Fruit fly (Drosophila melanogaster): ENCODE data around the gene atms.
A peak's percentile ranks its signal among the peaks of the same experiment; 100 is the strongest.

atms gene

DNA sequence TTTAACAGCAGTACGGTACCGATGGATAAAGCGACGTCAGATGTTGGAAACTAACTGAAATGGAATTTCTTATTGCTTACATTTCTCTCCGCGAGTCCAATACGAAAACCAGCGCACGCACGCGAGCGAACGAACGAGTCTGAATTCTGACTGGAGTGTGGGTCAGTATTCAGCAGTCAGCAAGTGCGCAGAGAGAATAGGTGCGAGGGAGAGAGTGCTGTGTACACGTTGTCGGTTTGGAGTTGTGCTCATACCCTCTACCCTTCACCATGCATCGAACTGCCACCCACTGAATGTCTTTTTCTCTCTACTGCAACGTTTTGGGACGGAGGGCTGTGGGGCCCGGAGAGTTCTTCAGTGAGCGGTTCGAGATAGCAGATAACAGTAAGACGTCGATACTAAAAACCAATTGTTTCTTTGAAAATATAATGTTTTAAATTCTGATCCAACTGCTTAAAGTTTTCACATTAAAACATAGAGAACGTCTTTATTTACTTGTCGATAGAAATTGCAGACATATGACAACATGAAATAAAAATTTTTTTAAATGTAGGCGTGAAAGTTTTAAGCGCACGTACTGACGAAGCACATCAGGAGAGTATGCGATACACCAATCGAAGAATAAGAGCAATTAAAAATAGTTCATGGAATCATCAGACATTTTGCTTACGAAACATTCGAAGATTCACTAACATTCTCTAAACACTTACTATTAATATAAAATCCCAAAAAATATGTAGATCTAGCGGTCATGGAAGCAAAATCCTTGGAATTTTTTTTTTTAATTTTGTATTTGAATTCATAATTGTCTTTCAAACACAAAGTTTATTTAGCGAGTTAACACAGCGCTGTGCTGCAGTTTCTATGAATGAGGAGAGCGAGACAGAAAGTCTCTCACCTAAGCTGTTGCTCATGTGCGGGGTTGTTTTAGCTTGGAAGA is 10.1 kb upstream of the atms start (continued):
- TF ChIP-seq pros (GFP tag; optimal IDR thresholded peaks at IDR 0.05) = peak; percentile 79
- peak; percentile 93 for TF ChIP-seq CG4424 (GFP tag; optimal IDR thresholded peaks at IDR 0.05)
- TF ChIP-seq CG4707 (GFP tag; optimal IDR thresholded peaks at IDR 0.05) = peak; percentile 11
- TF ChIP-seq CG17612 (GFP tag; IDR thresholded peaks at IDR 0.05) = no peak
- TF ChIP-seq CG11696 (GFP tag; IDR thresholded peaks at IDR 0.05) = no peak
- peak; percentile 60 for TF ChIP-seq vfl (GFP tag; optimal IDR thresholded peaks at IDR 0.05)
- TF ChIP-seq CG1792 (GFP tag; optimal IDR thresholded peaks at IDR 0.05) = peak; percentile 60
- peak; percentile 21 for TF ChIP-seq zen (tag; optimal IDR thresholded peaks at IDR 0.05)
- TF ChIP-seq CG30020 (tag; optimal IDR thresholded peaks at IDR 0.05) = peak; percentile 36
- TF ChIP-seq Mes4 (GFP tag; optimal IDR thresholded peaks at IDR 0.05) = peak; percentile 86
- TF ChIP-seq Nf-YC (tag; optimal IDR thresholded peaks at IDR 0.05) = peak; percentile 69
- peak; percentile 77 for TF ChIP-seq CG6813 (GFP tag; optimal IDR thresholded peaks at IDR 0.05)
- peak; percentile 82 for TF ChIP-seq CHES-1-like (GFP tag; optimal IDR thresholded peaks at IDR 0.05)
- peak; percentile 86 for TF ChIP-seq pnt (GFP tag; optimal IDR thresholded peaks at IDR 0.05)
- TF ChIP-seq sisA (GFP tag; IDR thresholded peaks at IDR 0.05) = no peak
- peak; percentile 72 for TF ChIP-seq cato (GFP tag; optimal IDR thresholded peaks at IDR 0.05; ENCODE audit: borderline replicate concordance)
- peak; percentile 83 for TF ChIP-seq CG3281 (GFP tag; optimal IDR thresholded peaks at IDR 0.05)
- peak; percentile 34 for TF ChIP-seq CG7928 (GFP tag; optimal IDR thresholded peaks at IDR 0.05)
- TF ChIP-seq CG1647 (GFP tag; optimal IDR thresholded peaks at IDR 0.05) = peak; percentile 67
- no peak for TF ChIP-seq psq (GFP tag; optimal IDR thresholded peaks at IDR 0.05)
- peak; percentile 89 for TF ChIP-seq pum (GFP tag; optimal IDR thresholded peaks at IDR 0.05)
- TF ChIP-seq CoRest (tag; optimal IDR thresholded peaks at IDR 0.05) = peak; percentile 94
- peak; percentile 66 for TF ChIP-seq CG12236 (GFP tag; optimal IDR thresholded peaks at IDR 0.05)
- peak; percentile 63 for TF ChIP-seq CG10431 (GFP tag; optimal IDR thresholded peaks at IDR 0.05)
- TF ChIP-seq knrl (GFP tag; IDR thresholded peaks at IDR 0.05; ENCODE audit: partially characterized antibody) = no peak
- peak; percentile 58 for TF ChIP-seq twi (tag; optimal IDR thresholded peaks at IDR 0.05)
- TF ChIP-seq CG2199 (GFP tag; IDR thresholded peaks at IDR 0.05) = no peak
- no peak for TF ChIP-seq CG7271 (tag; optimal IDR thresholded peaks at IDR 0.05)
- TF ChIP-seq abd-A (tag; optimal IDR thresholded peaks at IDR 0.05) = peak; percentile 63
- TF ChIP-seq vvl (GFP tag; IDR thresholded peaks at IDR 0.05) = no peak
- no peak for TF ChIP-seq CG7372 (GFP tag; IDR thresholded peaks at IDR 0.05)
- TF ChIP-seq unpg (GFP tag; optimal IDR thresholded peaks at IDR 0.05) = peak; percentile 66
- peak; percentile 33 for TF ChIP-seq Sry-β (GFP tag; optimal IDR thresholded peaks at IDR 0.05)
- peak; percentile 83 for TF ChIP-seq Asciz (GFP tag; optimal IDR thresholded peaks at IDR 0.05)
- peak; percentile 74 for TF ChIP-seq CG10267 (tag; optimal IDR thresholded peaks at IDR 0.05)
- no peak for TF ChIP-seq gsb (GFP tag; IDR thresholded peaks at IDR 0.05)
- peak; percentile 87 for TF ChIP-seq bab2 (GFP tag; optimal IDR thresholded peaks at IDR 0.05)
- peak; percentile 29 for TF ChIP-seq CG3065 (GFP tag; optimal IDR thresholded peaks at IDR 0.05)
- TF ChIP-seq ewg (GFP tag; optimal IDR thresholded peaks at IDR 0.05) = peak; percentile 86
- peak; percentile 28 for TF ChIP-seq CG12299 (tag; optimal IDR thresholded peaks at IDR 0.05)
- TF ChIP-seq Taf1 (GFP tag; IDR thresholded peaks at IDR 0.05) = no peak
- TF ChIP-seq Atf6 (GFP tag; IDR thresholded peaks at IDR 0.05) = no peak
- TF ChIP-seq btn (GFP tag; optimal IDR thresholded peaks at IDR 0.05) = peak; percentile 35
- TF ChIP-seq Doc2 (GFP tag; IDR thresholded peaks at IDR 0.05) = no peak
- TF ChIP-seq CG18764 (GFP tag; optimal IDR thresholded peaks at IDR 0.05) = peak; percentile 66
- peak; percentile 75 for TF ChIP-seq fd3F (GFP tag; optimal IDR thresholded peaks at IDR 0.05)
- TF ChIP-seq CG15601 (tag; optimal IDR thresholded peaks at IDR 0.05) = peak; percentile 73
- TF ChIP-seq B-H2 (GFP tag; optimal IDR thresholded peaks at IDR 0.05) = no peak
- no peak for TF ChIP-seq CG2889 (GFP tag; IDR thresholded peaks at IDR 0.05)
